Fruit fly (Drosophila melanogaster): ENCODE results near the gene Ubr1.

- no peak for TF ChIP-seq pan (optimal IDR thresholded peaks at IDR 0.05)
- TF ChIP-seq pan (GFP tag; optimal IDR thresholded peaks at IDR 0.05 in 1 of 2, IDR thresholded peaks at IDR 0.05 in 1 of 2): no peak
- no peak for TF ChIP-seq chif (GFP tag; optimal IDR thresholded peaks at IDR 0.05)
- no peak for TF ChIP-seq CG11456 (GFP tag; IDR thresholded peaks at IDR 0.05)
- TF ChIP-seq nerfin-1 (tag; optimal IDR thresholded peaks at IDR 0.05): no peak
- TF ChIP-seq CG10267 (tag; optimal IDR thresholded peaks at IDR 0.05): no peak
- no peak for TF ChIP-seq disco-r (GFP tag; optimal IDR thresholded peaks at IDR 0.05)
- TF ChIP-seq CG14710 (tag; optimal IDR thresholded peaks at IDR 0.05): no peak
- no peak for TF ChIP-seq ase (GFP tag; IDR thresholded peaks at IDR 0.05)
- no peak for TF ChIP-seq CG43689 (GFP tag; IDR thresholded peaks at IDR 0.05)
- no peak for TF ChIP-seq Ravus (GFP tag; IDR thresholded peaks at IDR 0.05)
These were observed 55.3 kb downstream of the Ubr1 start, which contains the start of gene CG4928 for dm6 chrX:16912965-16913755.

Data from whole organism, embryonic.